Fruit fly (Drosophila melanogaster): ENCODE results near the gene Non2.
A peak's percentile ranks its signal among the peaks of the same experiment; 100 is the strongest.

The Non2 gene

dm6 chr3L:2766269-2767088, at the start of gene Non2, which contains the start of gene Mrtf (continued):
- peak; percentile 86 for TF ChIP-seq Dll (GFP tag; IDR thresholded peaks at IDR 0.05; ENCODE audit: partially characterized antibody)
- TF ChIP-seq CG34376 (GFP tag; optimal IDR thresholded peaks at IDR 0.05), result peak; percentile 4
- TF ChIP-seq CG13287 (GFP tag; IDR thresholded peaks at IDR 0.05; ENCODE audit: partially characterized antibody), result peak; percentile 82
- TF ChIP-seq tgo (GFP tag; IDR thresholded peaks at IDR 0.05), result peak; percentile 45; the same call in 2 of the 3 replicates
- no peak for TF ChIP-seq Awh (GFP tag; IDR thresholded peaks at IDR 0.05)
- peak; percentile 46 for TF ChIP-seq CG9609 (GFP tag; optimal IDR thresholded peaks at IDR 0.05)
- peak; percentile 39 for TF ChIP-seq dmrt99B (tag; optimal IDR thresholded peaks at IDR 0.05)
- TF ChIP-seq Opbp (GFP tag; IDR thresholded peaks at IDR 0.05; ENCODE audit: partially characterized antibody), result peak; percentile 81; the same call in 2 of the 3 replicates
- no peak for TF ChIP-seq Hand (GFP tag; optimal IDR thresholded peaks at IDR 0.05)
- peak; percentile 49 for TF ChIP-seq CG3281 (GFP tag; optimal IDR thresholded peaks at IDR 0.05)
- peak; percentile 90 for TF ChIP-seq sens (GFP tag)
- peak; percentile 29 for TF ChIP-seq zen (tag; optimal IDR thresholded peaks at IDR 0.05)
- peak; percentile 88 for TF ChIP-seq HLH4C (GFP tag; IDR thresholded peaks at IDR 0.05; ENCODE audit: partially characterized antibody)
- peak; percentile 75 for TF ChIP-seq pho (GFP tag; optimal IDR thresholded peaks at IDR 0.05)
- TF ChIP-seq TFAM (GFP tag; optimal IDR thresholded peaks at IDR 0.05), result no peak
- peak; percentile 37 for TF ChIP-seq CG10209 (GFP tag; optimal IDR thresholded peaks at IDR 0.05)
- TF ChIP-seq Usf (GFP tag; optimal IDR thresholded peaks at IDR 0.05), result peak; percentile 50
- peak; percentile 62 for TF ChIP-seq CG11504 (tag; optimal IDR thresholded peaks at IDR 0.05)
- peak; percentile 25 for TF ChIP-seq unpg (GFP tag; optimal IDR thresholded peaks at IDR 0.05)
- TF ChIP-seq CG8281 (tag; optimal IDR thresholded peaks at IDR 0.05), result no peak
- peak; percentile 9 for TF ChIP-seq CG10274 (GFP tag; optimal IDR thresholded peaks at IDR 0.05)
- peak; percentile 23 for TF ChIP-seq CG11723 (GFP tag; optimal IDR thresholded peaks at IDR 0.05)
- peak; percentile 60 for TF ChIP-seq pum (GFP tag; optimal IDR thresholded peaks at IDR 0.05)
- no peak for TF ChIP-seq Lpt (GFP tag; optimal IDR thresholded peaks at IDR 0.05)
- peak; percentile 47 for TF ChIP-seq CG6854 (GFP tag; optimal IDR thresholded peaks at IDR 0.05)
- peak; percentile 47 for TF ChIP-seq Camta (GFP tag; optimal IDR thresholded peaks at IDR 0.05)
- TF ChIP-seq Stat92E (GFP tag; optimal IDR thresholded peaks at IDR 0.05), result no peak
- TF ChIP-seq Doc2 (GFP tag; IDR thresholded peaks at IDR 0.05), result no peak
- no peak for TF ChIP-seq CG1832 (GFP tag; optimal IDR thresholded peaks at IDR 0.05)
- TF ChIP-seq pros (GFP tag; optimal IDR thresholded peaks at IDR 0.05), result no peak
- TF ChIP-seq Antp (GFP tag; optimal IDR thresholded peaks at IDR 0.05), result peak; percentile 61
- peak; percentile 23 for TF ChIP-seq ewg (GFP tag; optimal IDR thresholded peaks at IDR 0.05)
- peak; percentile 32 for TF ChIP-seq CG15011 (GFP tag; optimal IDR thresholded peaks at IDR 0.05)
- peak; percentile 73 for TF ChIP-seq CG13775 (GFP tag; optimal IDR thresholded peaks at IDR 0.05)
- peak; percentile 68 for TF ChIP-seq Neu2 (GFP tag; optimal IDR thresholded peaks at IDR 0.05; ENCODE audit: borderline replicate concordance)
- TF ChIP-seq dmrt11E (tag; optimal IDR thresholded peaks at IDR 0.05), result peak; percentile 59
- peak; percentile 89 for TF ChIP-seq BEAF-32 (GFP tag; optimal IDR thresholded peaks at IDR 0.05)
- peak; percentile 33 for TF ChIP-seq Hmx (GFP tag; optimal IDR thresholded peaks at IDR 0.05)
- TF ChIP-seq kay (GFP tag; optimal IDR thresholded peaks at IDR 0.05), result peak; percentile 24
- TF ChIP-seq gem (tag; optimal IDR thresholded peaks at IDR 0.05), result peak; percentile 75
- TF ChIP-seq CG17328 (GFP tag; IDR thresholded peaks at IDR 0.05), result no peak
- peak; percentile 5 for TF ChIP-seq CG3163 (GFP tag; optimal IDR thresholded peaks at IDR 0.05)
- TF ChIP-seq CG31441 (GFP tag; IDR thresholded peaks at IDR 0.05), result peak; percentile 54
- peak; percentile 70 for TF ChIP-seq CG34224 (GFP tag; IDR thresholded peaks at IDR 0.05; ENCODE audit: partially characterized antibody)
- TF ChIP-seq Oaz (GFP tag; IDR thresholded peaks at IDR 0.05), result no peak
- TF ChIP-seq croc (GFP tag; conservative IDR thresholded peaks at IDR 0.05), result no peak
- peak; percentile 61 for TF ChIP-seq az2 (GFP tag; optimal IDR thresholded peaks at IDR 0.05)
- no peak for TF ChIP-seq BtbVII (GFP tag; optimal IDR thresholded peaks at IDR 0.05)

Data from whole organism, embryonic.